Fruit fly (Drosophila melanogaster) whole organism, wandering third instar larva: Measurements from ENCODE around the gene CG14615.

Experiments
- Abd-B ChIP-seq: fragments of >200 bp; optimal IDR thresholded peaks from 2 replicates; lab custom pipeline; 2017; ENCODE audit warnings: missing biosample characterization, missing genetic modification characterization
- h ChIP-seq: fragments of 200-800 bp; sonication (Bioruptor generic); optimal IDR thresholded peaks from 3 replicates; lab custom pipeline; 2016; ENCODE audit warnings: missing biosample characterization, mild to moderate bottlenecking, missing genetic modification characterization
- psq ChIP-seq: fragments of 200-800 bp; sonication (Bioruptor generic); optimal IDR thresholded peaks from 3 replicates; lab custom pipeline; 2017; ENCODE audit warnings: missing biosample characterization, mild to moderate bottlenecking, missing genetic modification characterization, moderate library complexity

DNA sequence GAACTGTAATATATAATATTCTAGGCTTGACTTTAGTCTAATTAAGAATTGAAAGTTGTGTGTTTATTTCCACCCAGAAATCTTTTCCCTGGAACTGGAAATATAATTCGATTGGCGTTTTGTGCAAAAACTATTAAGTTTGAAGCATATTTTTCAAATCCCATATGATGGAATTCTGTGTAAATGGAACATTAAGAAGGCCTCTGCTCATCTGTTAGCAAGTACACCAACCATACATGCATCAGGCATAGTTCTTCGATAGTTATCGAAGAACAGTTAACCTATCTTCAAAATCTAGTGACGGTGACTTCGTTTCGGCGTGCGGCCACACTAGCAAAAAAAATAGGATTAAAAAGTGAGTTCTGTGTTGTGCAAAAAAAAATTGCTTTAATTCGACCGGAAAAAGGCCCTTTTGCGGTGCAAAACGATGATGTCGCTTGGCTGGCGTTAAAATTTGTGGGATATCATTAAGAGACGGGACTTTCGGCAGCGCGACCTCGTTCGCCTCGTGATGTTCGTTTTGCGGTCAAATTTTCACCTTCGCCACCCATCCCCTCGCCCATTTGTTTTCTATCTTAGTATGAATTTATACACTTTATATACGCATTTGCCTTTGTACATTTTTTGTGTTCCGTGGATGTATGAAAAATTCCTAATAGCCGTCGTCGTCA is 6.4 kb upstream of the CG14615 start, which contains the start of gene Usp2:
- no peak for TF ChIP-seq h
- TF ChIP-seq psq (GFP tag; lab: Kevin White, UChicago): no peak
- TF ChIP-seq Abd-B: no peak
